Fruit fly (Drosophila melanogaster) whole organism, embryonic: Measurements from ENCODE around the gene CG6398.

Experiments
- ATbp ChIP-seq: fragments of 200-800 bp; sonication (Bioruptor generic); optimal IDR thresholded peaks from 2 replicates; lab custom pipeline; 2017; ENCODE audit warnings: missing biosample characterization, mild to moderate bottlenecking, missing genetic modification characterization, missing genetic modification reagents
- Atf-2 ChIP-seq: fragments of 200-800 bp; sonication (Bioruptor generic); optimal IDR thresholded peaks from 2 replicates; lab custom pipeline; 2016; ENCODE audit warnings: missing biosample characterization, missing genetic modification characterization
- Bgb ChIP-seq: fragments of 200-800 bp; sonication (Bioruptor generic); IDR thresholded peaks from 2 replicates; pipeline ENCODE4 v1.3.6; 2022; ENCODE audit warnings: missing biosample characterization, missing genetic modification characterization; ENCODE audit not compliant: partially characterized antibody
- Blimp-1 ChIP-seq: fragments of 200-800 bp; sonication (Bioruptor generic); optimal IDR thresholded peaks from 3 replicates; lab custom pipeline; 2018; ENCODE audit warnings: missing biosample characterization, missing genetic modification characterization, mild to moderate bottlenecking, moderate library complexity, missing genetic modification reagents
- CG10274 ChIP-seq: fragments of 200-800 bp; sonication (Bioruptor generic); optimal IDR thresholded peaks from 3 replicates; lab custom pipeline; 2017; ENCODE audit warnings: missing biosample characterization, mild to moderate bottlenecking, missing genetic modification characterization
- CG10462 ChIP-seq: fragments of 200-800 bp; sonication (Bioruptor generic); optimal IDR thresholded peaks from 2 replicates; lab custom pipeline; 2016; ENCODE audit warnings: missing biosample characterization, missing genetic modification characterization
- CG11085 ChIP-seq: fragments of 200-800 bp; sonication (Bioruptor generic); IDR thresholded peaks from 2 replicates; pipeline ENCODE4 v1.3.6; 2022; ENCODE audit warnings: missing biosample characterization, missing genetic modification characterization
- CG11456 ChIP-seq: fragments of 200-800 bp; sonication (Bioruptor generic); IDR thresholded peaks from 3 replicates; pipeline ENCODE4 v1.3.6; 2022; ENCODE audit warnings: missing biosample characterization, missing genetic modification characterization
- CG11723 ChIP-seq: fragments of 200-800 bp; sonication (Bioruptor generic); optimal IDR thresholded peaks from 2 replicates; lab custom pipeline; 2017; ENCODE audit warnings: missing biosample characterization, mild to moderate bottlenecking, missing genetic modification characterization
- CG12104 ChIP-seq: fragments of 200-800 bp; sonication (Bioruptor generic); optimal IDR thresholded peaks from 3 replicates; lab custom pipeline; 2016; ENCODE audit warnings: missing biosample characterization, missing genetic modification characterization
- CG12299 ChIP-seq: fragments of 200-800 bp; sonication (Bioruptor generic); optimal IDR thresholded peaks from 2 replicates; lab custom pipeline; 2018; ENCODE audit warnings: missing biosample characterization, mild to moderate bottlenecking, missing genetic modification characterization
- CG1233 ChIP-seq: fragments of 200-800 bp; sonication (Bioruptor generic); optimal IDR thresholded peaks from 4 replicates; lab custom pipeline; 2018; ENCODE audit warnings: missing biosample characterization, mild to moderate bottlenecking, missing genetic modification characterization
- CG12391 ChIP-seq: fragments of 200-800 bp; sonication (Bioruptor generic); optimal IDR thresholded peaks from 3 replicates; lab custom pipeline; 2018; ENCODE audit warnings: missing biosample characterization, mild to moderate bottlenecking, missing genetic modification characterization, moderate library complexity
- CG12942 ChIP-seq: fragments of 200-800 bp; sonication (Bioruptor generic); optimal IDR thresholded peaks from 3 replicates; lab custom pipeline; 2016; ENCODE audit warnings: missing biosample characterization, missing genetic modification characterization
- CG14441 ChIP-seq: fragments of 200-800 bp; sonication (Bioruptor generic); IDR thresholded peaks from 2 replicates; pipeline ENCODE4 v1.3.6; 2022; ENCODE audit warnings: missing biosample characterization, missing genetic modification characterization
- CG14710 ChIP-seq: fragments of 200-800 bp; sonication (Bioruptor generic); optimal IDR thresholded peaks from 3 replicates; lab custom pipeline; 2019; ENCODE audit warnings: missing biosample characterization, mild to moderate bottlenecking, missing genetic modification characterization, moderate library complexity
- CG14860 ChIP-seq: fragments of 200-800 bp; sonication (Bioruptor generic); IDR thresholded peaks from 3 replicates; pipeline ENCODE4 v1.3.6; 2022; ENCODE audit warnings: missing biosample characterization, missing genetic modification characterization; ENCODE audit not compliant: partially characterized antibody
- CG1647 ChIP-seq: fragments of 200-800 bp; sonication (Bioruptor generic); optimal IDR thresholded peaks from 3 replicates; lab custom pipeline; 2016; ENCODE audit warnings: missing biosample characterization, missing genetic modification characterization
- CG17361 ChIP-seq: fragments of 200-800 bp; sonication (Bioruptor generic); IDR thresholded peaks from 3 replicates; pipeline ENCODE4 v1.3.6; 2022; ENCODE audit warnings: missing biosample characterization, missing genetic modification characterization
- CG18011 ChIP-seq: fragments of 200-800 bp; sonication (Bioruptor generic); optimal IDR thresholded peaks from 2 replicates; lab custom pipeline; 2017; ENCODE audit warnings: missing biosample characterization, missing genetic modification characterization, mild to moderate bottlenecking, moderate library complexity, missing genotype
- CG18262 ChIP-seq: fragments of 200-800 bp; optimal IDR thresholded peaks from 3 replicates; lab custom pipeline; 2019; ENCODE audit warnings: missing biosample characterization, mild to moderate bottlenecking, missing genetic modification characterization, moderate library complexity
- CG34376 ChIP-seq: fragments of 200-800 bp; sonication (Bioruptor generic); optimal IDR thresholded peaks from 2 replicates; lab custom pipeline; 2018; ENCODE audit warnings: missing biosample characterization, mild to moderate bottlenecking, missing genetic modification characterization
- CG3726 ChIP-seq: fragments of 200-800 bp; sonication (Bioruptor generic); IDR thresholded peaks from 3 replicates; pipeline ENCODE4, ENCODE4 v1.3.6; 2022; ENCODE audit warnings: missing biosample characterization, missing genetic modification characterization
- CG4404 ChIP-seq: fragments of 200-800 bp; sonication (Bioruptor generic); IDR thresholded peaks from 2 replicates; pipeline ENCODE4 v1.3.6; 2022; ENCODE audit warnings: missing biosample characterization, missing genetic modification characterization
- CG6654 ChIP-seq: fragments of 200-800 bp; sonication (Bioruptor generic); optimal IDR thresholded peaks from 2 replicates; lab custom pipeline; 2017; ENCODE audit warnings: missing biosample characterization, mild to moderate bottlenecking, missing genetic modification characterization
- CG6765 ChIP-seq: fragments of 200-800 bp; sonication (Bioruptor generic); optimal IDR thresholded peaks from 3 replicates; lab custom pipeline; 2017; ENCODE audit warnings: missing biosample characterization, mild to moderate bottlenecking, missing genetic modification characterization
- CG7963 ChIP-seq: fragments of 200-800 bp; sonication (Bioruptor generic); IDR thresholded peaks from 3 replicates; pipeline ENCODE4 v1.3.6; 2022; ENCODE audit warnings: missing biosample characterization, missing genetic modification characterization; ENCODE audit not compliant: partially characterized antibody
- CG7987 ChIP-seq: fragments of 200-800 bp; sonication (Bioruptor generic); optimal IDR thresholded peaks from 2 replicates; lab custom pipeline; 2018; ENCODE audit warnings: missing biosample characterization, mild to moderate bottlenecking, missing genetic modification characterization, moderate library complexity
- CG9215 ChIP-seq: fragments of 200-800 bp; sonication (Bioruptor generic); IDR thresholded peaks from 2 replicates; pipeline ENCODE4 v1.3.6; 2022; ENCODE audit warnings: missing biosample characterization, missing genetic modification characterization
- CG9876 ChIP-seq: fragments of 200-800 bp; sonication (Bioruptor generic); optimal IDR thresholded peaks from 2 replicates; lab custom pipeline; 2016; ENCODE audit warnings: missing biosample characterization, missing genetic modification characterization
- CG9932 ChIP-seq: fragments of 200-800 bp; sonication (Bioruptor generic); IDR thresholded peaks from 2 replicates; pipeline ENCODE4 v1.3.6; 2022; ENCODE audit warnings: missing biosample characterization, missing genetic modification characterization
- Dfd ChIP-seq, 2 experiments: fragments of >200 bp; optimal IDR thresholded peaks; 2 replicates each; lab custom pipeline; 2017; ENCODE audit warnings: missing biosample characterization in 2 of 2, missing genetic modification characterization in 2 of 2
- Doc3 ChIP-seq: fragments of 200-800 bp; sonication (Bioruptor generic); IDR thresholded peaks from 3 replicates; pipeline ENCODE4 v1.3.6; 2022; ENCODE audit warnings: missing biosample characterization, missing genetic modification characterization; ENCODE audit not compliant: partially characterized antibody
- HLH54F ChIP-seq: fragments of 200-800 bp; sonication (Bioruptor generic); optimal IDR thresholded peaks from 3 replicates; lab custom pipeline; 2016; ENCODE audit warnings: missing biosample characterization, missing genetic modification characterization
- Hr39 ChIP-seq: fragments of >200 bp; optimal IDR thresholded peaks from 2 replicates; lab custom pipeline; 2017
- Mad ChIP-seq: fragments of 200-800 bp; sonication (Bioruptor generic); optimal IDR thresholded peaks from 2 replicates; lab custom pipeline; 2016; ENCODE audit warnings: missing biosample characterization, missing genetic modification characterization
- aop ChIP-seq: fragments of 200-800 bp; sonication (Bioruptor generic); IDR thresholded peaks from 2 replicates; pipeline ENCODE4 v1.3.6; 2022; ENCODE audit warnings: missing biosample characterization, missing genetic modification characterization
- ap ChIP-seq: fragments of 200-800 bp; sonication (Bioruptor generic); IDR thresholded peaks from 2 replicates; pipeline ENCODE4 v1.3.6; 2022; ENCODE audit warnings: missing biosample characterization, missing genetic modification characterization
- chn ChIP-seq: fragments of 200-800 bp; sonication (Bioruptor generic); optimal IDR thresholded peaks from 2 replicates; lab custom pipeline; 2016; ENCODE audit warnings: missing biosample characterization, missing genetic modification characterization
- dm ChIP-seq: fragments of 200-800 bp; sonication (Bioruptor generic); optimal IDR thresholded peaks from 3 replicates; lab custom pipeline; 2016; ENCODE audit warnings: missing biosample characterization, missing genetic modification characterization
- dmrt11E ChIP-seq: fragments of 200-800 bp; sonication (Bioruptor generic); optimal IDR thresholded peaks from 3 replicates; lab custom pipeline; 2018; ENCODE audit warnings: missing biosample characterization, mild to moderate bottlenecking, missing genetic modification characterization, moderate library complexity
- gcm2 ChIP-seq: fragments of 200-800 bp; sonication (Bioruptor generic); optimal IDR thresholded peaks from 2 replicates; lab custom pipeline; 2016; ENCODE audit warnings: missing biosample characterization, missing genetic modification characterization
- gem ChIP-seq: fragments of 200-800 bp; sonication (Bioruptor generic); optimal IDR thresholded peaks from 2 replicates; lab custom pipeline; 2019; ENCODE audit warnings: missing biosample characterization, mild to moderate bottlenecking, missing genetic modification characterization, moderate library complexity
- her ChIP-seq: fragments of 200-800 bp; sonication (Bioruptor generic); optimal IDR thresholded peaks from 2 replicates; lab custom pipeline; 2016; ENCODE audit warnings: missing biosample characterization, missing genetic modification characterization
- nerfin-2 ChIP-seq: fragments of 200-800 bp; sonication (Bioruptor generic); IDR thresholded peaks from 2 replicates; pipeline ENCODE4 v1.3.6; 2022; ENCODE audit warnings: missing biosample characterization, missing genetic modification characterization; ENCODE audit not compliant: partially characterized antibody
- pb ChIP-seq: fragments of 200-800 bp; sonication (Bioruptor generic); optimal IDR thresholded peaks from 3 replicates; lab custom pipeline; 2016; ENCODE audit warnings: missing biosample characterization, missing genetic modification characterization
- pzg ChIP-seq: fragments of 200-800 bp; sonication (Bioruptor generic); optimal IDR thresholded peaks from 3 replicates; lab custom pipeline; 2018; ENCODE audit warnings: missing biosample characterization, mild to moderate bottlenecking, missing genetic modification characterization, moderate library complexity
- repo ChIP-seq: fragments of 200-800 bp; sonication (Bioruptor generic); optimal IDR thresholded peaks from 2 replicates; lab custom pipeline; 2016; ENCODE audit warnings: missing biosample characterization, missing genetic modification characterization
- ssp ChIP-seq: fragments of 200-800 bp; sonication (Bioruptor generic); IDR thresholded peaks from 2 replicates; pipeline ENCODE4 v1.3.6; 2022; ENCODE audit warnings: missing biosample characterization, missing genetic modification characterization
- vvl ChIP-seq: fragments of 200-800 bp; sonication (Bioruptor generic); IDR thresholded peaks from 2 replicates; pipeline ENCODE4 v1.3.6; 2022; ENCODE audit warnings: missing biosample characterization, missing genetic modification characterization
- wdn ChIP-seq: fragments of 200-800 bp; sonication (Bioruptor generic); IDR thresholded peaks from 2 replicates; pipeline ENCODE4 v1.3.6; 2022; ENCODE audit warnings: missing biosample characterization, missing genetic modification characterization
- wek ChIP-seq: fragments of 200-800 bp; sonication (Bioruptor generic); optimal IDR thresholded peaks from 3 replicates; lab custom pipeline; 2018; ENCODE audit warnings: missing biosample characterization, mild to moderate bottlenecking, missing genetic modification characterization, moderate library complexity

Gene CG6398

dm6 chrX:17830211-17830616, 414 bp upstream of the CG6398 start (continued):
- TF ChIP-seq HLH54F (GFP tag; lab: Kevin White, UChicago) (no peak), CG11456 (GFP tag; lab: Robert Waterston, UW) (no peak), CG14860 (GFP tag; lab: Robert Waterston, UW) (no peak), pb (GFP tag; lab: Kevin White, UChicago) (peak; percentile 31), CG9215 (GFP tag; lab: Robert Waterston, UW) (no peak), CG11085 (no peak), CG12391 (tag; lab: Kevin White, UChicago) (no peak), CG4404 (GFP tag; lab: Robert Waterston, UW) (peak; percentile 44; the same call in 1 of the 2 replicates), gem (tag; lab: Kevin White, UChicago) (peak; percentile 61), wek (GFP tag; lab: Kevin White, UChicago) (no peak), vvl (GFP tag; lab: Robert Waterston, UW) (no peak), ap (GFP tag; lab: Robert Waterston, UW) (no peak), CG11723 (GFP tag; lab: Kevin White, UChicago) (no peak), CG34376 (no peak), gcm2 (GFP tag; lab: Kevin White, UChicago) (no peak), CG1647 (no peak), CG10274 (GFP tag; lab: Kevin White, UChicago) (peak; percentile 2), CG12104 (GFP tag; lab: Kevin White, UChicago) (no peak), Hr39 (lab: Kevin White, UChicago) (no peak), CG18011 (GFP tag; lab: Kevin White, UChicago) (no peak), repo (GFP tag; lab: Kevin White, UChicago) (no peak), CG7963 (GFP tag; lab: Robert Waterston, UW) (no peak), CG7987 (no peak), dm (GFP tag; lab: Kevin White, UChicago) (no peak), aop (GFP tag; lab: Robert Waterston, UW) (no peak), ssp (GFP tag; lab: Robert Waterston, UW) (no peak), chn (GFP tag; lab: Kevin White, UChicago) (no peak), Dfd (GFP tag; optimal IDR thresholded peaks at IDR 0.05; lab: Kevin White, UChicago) (no peak), CG10462 (no peak), CG14710 (tag; lab: Kevin White, UChicago) (peak; percentile 57), CG12299 (tag; lab: Kevin White, UChicago) (no peak), Doc3 (GFP tag; lab: Robert Waterston, UW) (no peak), CG9932 (GFP tag; lab: Robert Waterston, UW) (no peak), pzg (no peak), CG9876 (no peak), CG1233 (no peak), Blimp-1 (GFP tag; lab: Kevin White, UChicago) (no peak), CG6765 (GFP tag; lab: Kevin White, UChicago) (no peak), her (GFP tag; lab: Kevin White, UChicago) (no peak), CG18262 (tag; lab: Kevin White, UChicago) (peak; percentile 61), Bgb (GFP tag; lab: Robert Waterston, UW) (no peak), dmrt11E (tag; lab: Kevin White, UChicago) (peak; percentile 68), wdn (GFP tag; lab: Robert Waterston, UW) (no peak), CG14441 (no peak), CG6654 (GFP tag; lab: Kevin White, UChicago) (no peak), CG3726 (GFP tag; lab: Robert Waterston, UW) (no peak), ATbp (GFP tag; lab: Kevin White, UChicago) (peak; percentile 8), CG12942 (GFP tag; lab: Kevin White, UChicago) (no peak), nerfin-2 (GFP tag; lab: Robert Waterston, UW) (no peak), Atf-2 (GFP tag; lab: Kevin White, UChicago) (no peak), CG17361 (GFP tag; lab: Robert Waterston, UW) (0 out of 3 replicates have a peak, but pooled peaks have one; percentile 14), Mad (no peak)
